Worm (Caenorhabditis elegans) whole organism, L4 larva: ENCODE measurements around the gene C03B1.9.

Source experiments
- F26F4.8 ChIP-seq: fragments of 200-800 bp; sonication (Bioruptor generic); conservative IDR thresholded peaks from 2 replicates; pipeline ENCODE4 v1.3.6; 2022; ENCODE audit warnings: missing genetic modification characterization, missing compliant biosample characterization
- F49E8.2 ChIP-seq: sonication (generic microtip); optimal IDR thresholded peaks from 2 replicates; lab custom pipeline; 2016; ENCODE audit warnings: missing compliant biosample characterization, mild to moderate bottlenecking, missing genetic modification characterization, borderline replicate concordance
- T26A8.4 ChIP-seq: fragments of 200-800 bp; sonication (Bioruptor generic); IDR thresholded peaks from 2 replicates; pipeline ENCODE4 v1.3.6; 2022; ENCODE audit warnings: missing genetic modification characterization, missing compliant biosample characterization
- Y105C5A.15 ChIP-seq: fragments of 200-800 bp; sonication (Bioruptor generic); IDR thresholded peaks from 2 replicates; pipeline ENCODE4 v1.3.6; 2022; ENCODE audit warnings: missing genetic modification characterization, missing compliant biosample characterization
- Y48G9A.11 ChIP-seq: fragments of 200-800 bp; sonication (Bioruptor generic); IDR thresholded peaks from 2 replicates; pipeline ENCODE4 v1.3.6; 2022; ENCODE audit warnings: missing genetic modification reagents, missing genetic modification characterization, missing compliant biosample characterization
- ZK337.2 ChIP-seq: fragments of 200-800 bp; sonication (Bioruptor generic); IDR thresholded peaks from 2 replicates; pipeline ENCODE4 v1.3.6; 2022; ENCODE audit warnings: missing genetic modification reagents, missing genetic modification characterization, missing compliant biosample characterization
- aha-1 ChIP-seq: fragments of 150-350 bp; peaks from one replicate; lab custom pipeline; 2014; ENCODE audit warnings: missing biosample characterization, missing genetic modification characterization
- aly-2 ChIP-seq: sonication (generic microtip); optimal IDR thresholded peaks from 2 replicates; lab custom pipeline; 2018; ENCODE audit warnings: missing biosample characterization, missing genetic modification characterization
- ces-1 ChIP-seq: fragments of 150-350 bp; sonication (generic microtip); optimal IDR thresholded peaks from 4 replicates; lab custom pipeline; 2014; ENCODE audit warnings: missing biosample characterization, missing genetic modification reagents, missing genetic modification characterization
- ctbp-1 ChIP-seq: fragments of 200-800 bp; sonication (Bioruptor generic); IDR thresholded peaks from 2 replicates; pipeline ENCODE4 v1.3.6; 2022; ENCODE audit warnings: missing genetic modification reagents, missing genetic modification characterization, missing compliant biosample characterization
- daf-16 ChIP-seq, 3 experiments: sonication (generic microtip); optimal IDR thresholded peaks; 2 replicates each; lab custom pipeline; 2016 to 2017; ENCODE audit warnings: missing genetic modification characterization in 3 of 3, missing genetic modification reagents in 3 of 3, mild to moderate bottlenecking in 2 of 3, missing compliant biosample characterization in 2 of 3, missing biosample characterization in 1 of 3, moderate library complexity in 1 of 3
- daf-19 ChIP-seq: fragments of 200-800 bp; sonication (Bioruptor generic); conservative IDR thresholded peaks from 2 replicates; pipeline ENCODE4 v1.3.6; 2022; ENCODE audit warnings: missing genetic modification characterization, missing compliant biosample characterization
- dmd-6 ChIP-seq: fragments of 200-800 bp; sonication (Bioruptor generic); IDR thresholded peaks from 2 replicates; pipeline ENCODE4 v1.3.6; 2022; ENCODE audit warnings: missing genetic modification reagents, missing genetic modification characterization, missing compliant biosample characterization
- dmd-8 ChIP-seq: fragments of 200-800 bp; sonication (Bioruptor generic); IDR thresholded peaks from 2 replicates; pipeline ENCODE4 v1.3.6; 2022; ENCODE audit warnings: missing genetic modification characterization, missing compliant biosample characterization
- duxl-1 ChIP-seq: sonication (generic microtip); optimal IDR thresholded peaks from 2 replicates; lab custom pipeline; 2016; ENCODE audit warnings: mild to moderate bottlenecking, missing genetic modification characterization, moderate library complexity, missing compliant biosample characterization; ENCODE audit not compliant: poor library complexity
- dve-1 ChIP-seq: sonication (generic microtip); optimal IDR thresholded peaks from 2 replicates; lab custom pipeline; 2017; ENCODE audit warnings: antibody characterized with exemption, mild to moderate bottlenecking, missing genetic modification characterization, missing compliant biosample characterization; ENCODE audit not compliant: insufficient read depth
- egl-43 ChIP-seq: fragments of 200-800 bp; sonication (Bioruptor generic); IDR thresholded peaks from 2 replicates; pipeline ENCODE4 v1.3.6; 2022; ENCODE audit warnings: missing genetic modification reagents, missing genetic modification characterization, missing compliant biosample characterization
- fos-1 ChIP-seq: fragments of 150-350 bp; optimal IDR thresholded peaks from 2 replicates; lab custom pipeline; 2014; ENCODE audit warnings: missing biosample characterization, missing genetic modification characterization
- hlh-11 ChIP-seq: fragments of 200-800 bp; sonication (Bioruptor generic); optimal IDR thresholded peaks from 2 replicates; lab custom pipeline; 2018; ENCODE audit warnings: mild to moderate bottlenecking, missing genetic modification characterization, missing compliant biosample characterization
- jun-1 ChIP-seq: fragments of 150-350 bp; optimal IDR thresholded peaks from 2 replicates; lab custom pipeline; 2014; ENCODE audit warnings: missing biosample characterization, missing genetic modification reagents, missing genetic modification characterization
- lin-29 ChIP-seq: fragments of 200-800 bp; sonication (Bioruptor generic); IDR thresholded peaks from 2 replicates; pipeline ENCODE4 v1.3.6; 2022; ENCODE audit warnings: missing genetic modification reagents, missing genetic modification characterization, missing compliant biosample characterization
- lsy-2 ChIP-seq, 2 experiments: fragments of 150-350 bp in 1 of 2; sonication (generic microtip) in 1 of 2; optimal IDR thresholded peaks; 2 replicates each; lab custom pipeline; 2014 to 2017; ENCODE audit warnings: missing biosample characterization in 2 of 2, missing genetic modification characterization in 2 of 2
- mdt-29 ChIP-seq: fragments of 200-800 bp; sonication (Bioruptor generic); IDR thresholded peaks from 2 replicates; pipeline ENCODE4 v1.3.6; 2022; ENCODE audit warnings: missing genetic modification reagents, missing genetic modification characterization, missing compliant biosample characterization
- mes-2 ChIP-seq: sonication (generic microtip); optimal IDR thresholded peaks from 2 replicates; lab custom pipeline; 2016; ENCODE audit warnings: missing genotype, mild to moderate bottlenecking, missing genetic modification characterization, missing compliant biosample characterization; ENCODE audit not compliant: poor library complexity, severe bottlenecking
- mxl-3 ChIP-seq: fragments of 200-800 bp; sonication (Bioruptor generic); optimal IDR thresholded peaks from 2 replicates; lab custom pipeline; 2018; ENCODE audit warnings: mild to moderate bottlenecking, missing genetic modification characterization, missing compliant biosample characterization
- nhr-10 ChIP-seq: fragments of 150-350 bp; optimal IDR thresholded peaks from 2 replicates; lab custom pipeline; 2014; ENCODE audit warnings: missing biosample characterization, missing genetic modification characterization
- nhr-102 ChIP-seq: sonication (generic microtip); optimal IDR thresholded peaks from 2 replicates; lab custom pipeline; 2016; ENCODE audit warnings: mild to moderate bottlenecking, missing genetic modification characterization, moderate library complexity, missing compliant biosample characterization
- nhr-25 ChIP-seq: sonication (generic microtip); optimal IDR thresholded peaks from 2 replicates; lab custom pipeline; 2017; ENCODE audit warnings: missing genetic modification characterization, mild to moderate bottlenecking, missing compliant biosample characterization, antibody characterized with exemption, moderate library complexity, borderline replicate concordance; ENCODE audit not compliant: insufficient read depth
- nhr-28 ChIP-seq: fragments of 150-350 bp; optimal IDR thresholded peaks from 2 replicates; lab custom pipeline; 2014; ENCODE audit warnings: missing biosample characterization, missing genetic modification characterization
- nhr-41 ChIP-seq: fragments of 200-800 bp; sonication (Bioruptor generic); IDR thresholded peaks from 2 replicates; pipeline ENCODE4 v1.3.6; 2022; ENCODE audit warnings: missing genetic modification reagents, missing genetic modification characterization, missing compliant biosample characterization
- nhr-48 ChIP-seq: sonication (generic microtip); optimal IDR thresholded peaks from 2 replicates; lab custom pipeline; 2016; ENCODE audit warnings: mild to moderate bottlenecking, missing genetic modification characterization, missing compliant biosample characterization
- nhr-6 ChIP-seq: fragments of 150-350 bp; optimal IDR thresholded peaks from 2 replicates; lab custom pipeline; 2014; ENCODE audit warnings: missing biosample characterization, missing genetic modification characterization
- pha-4 ChIP-seq, 2 experiments: fragments of 150-350 bp in 1 of 2; fragments of 200-800 bp in 1 of 2; sonication (Bioruptor generic) in 1 of 2; IDR thresholded peaks in 1 of 2; optimal IDR thresholded peaks in 1 of 2; 2 replicates each; pipeline versions ENCODE4 v1.3.6 to Lab custom; 2014 to 2022; ENCODE audit warnings: missing genetic modification characterization in 2 of 2, missing genetic modification reagents in 2 of 2, missing biosample characterization in 1 of 2, missing compliant biosample characterization in 1 of 2
- php-3 ChIP-seq: fragments of 200-800 bp; sonication (Bioruptor generic); IDR thresholded peaks from 2 replicates; pipeline ENCODE4 v1.3.6; 2022; ENCODE audit warnings: missing genetic modification reagents, missing genetic modification characterization, missing compliant biosample characterization
- pqm-1 ChIP-seq: sonication (generic microtip); optimal IDR thresholded peaks from 2 replicates; lab custom pipeline; 2017; ENCODE audit warnings: missing biosample characterization, missing genetic modification characterization
- set-16 ChIP-seq: fragments of 200-800 bp; sonication (Bioruptor generic); IDR thresholded peaks from 2 replicates; pipeline ENCODE4 v1.3.6; 2022; ENCODE audit warnings: missing genetic modification reagents, missing genetic modification characterization, missing compliant biosample characterization
- snpc-1.2 ChIP-seq: fragments of 200-800 bp; sonication (Bioruptor generic); IDR thresholded peaks from 2 replicates; pipeline ENCODE4 v1.3.6; 2022; ENCODE audit warnings: missing genetic modification reagents, missing genetic modification characterization, missing compliant biosample characterization
- spr-1 ChIP-seq: sonication (generic microtip); optimal IDR thresholded peaks from 2 replicates; lab custom pipeline; 2016; ENCODE audit warnings: mild to moderate bottlenecking, missing genetic modification characterization, missing compliant biosample characterization
- unc-130 ChIP-seq: sonication (generic microtip); optimal IDR thresholded peaks from 2 replicates; lab custom pipeline; 2016; ENCODE audit warnings: missing genetic modification reagents, missing genetic modification characterization, missing compliant biosample characterization
- unc-62 ChIP-seq, 3 experiments: fragments of 150-350 bp in 1 of 3; sonication (generic microtip); optimal IDR thresholded peaks in 2 of 3; peaks in 1 of 3; 1 replicate in 1 of 3; 2 replicates in 2 of 3; lab custom pipeline; 2014 to 2017; ENCODE audit warnings: missing biosample characterization in 3 of 3, missing genetic modification characterization in 3 of 3, missing genetic modification reagents in 3 of 3, missing genotype in 1 of 3
- zag-1 ChIP-seq: fragments of 150-350 bp; optimal IDR thresholded peaks from 2 replicates; lab custom pipeline; 2014; ENCODE audit warnings: missing biosample characterization, missing genetic modification characterization
- zip-11 ChIP-seq: fragments of 200-800 bp; sonication (Bioruptor generic); IDR thresholded peaks from 2 replicates; pipeline ENCODE4 v1.3.6; 2022; ENCODE audit warnings: missing genetic modification characterization, missing compliant biosample characterization
- ztf-11 ChIP-seq: fragments of 150-350 bp; optimal IDR thresholded peaks from 2 replicates; lab custom pipeline; 2014; ENCODE audit warnings: missing biosample characterization, missing genetic modification characterization

The C03B1.9 gene

ce11 chrX:6350016-6350415, 3.1 kb upstream of the C03B1.9 start, which contains the start of gene C03B1.6:
Gene C03B1.6, plus strand, starts transcription at chrX:6350316.
- TF ChIP-seq F49E8.2 (tag; lab: Kevin White, UChicago): no peak
- no peak for TF ChIP-seq lin-29
- no peak for TF ChIP-seq mdt-29
- no peak for TF ChIP-seq fos-1 (tag; lab: Kevin White, UChicago)
- TF ChIP-seq egl-43 (GFP tag; lab: Robert Waterston, UW): no peak
- TF ChIP-seq daf-19: no peak
- TF ChIP-seq nhr-25 (tag; lab: Kevin White, UChicago): no peak
- no peak for TF ChIP-seq zag-1
- TF ChIP-seq pha-4 (GFP tag; IDR thresholded peaks at IDR 0.05; lab: Robert Waterston, UW): no peak
- TF ChIP-seq pha-4 (tag; optimal IDR thresholded peaks at IDR 0.05; lab: Kevin White, UChicago): no peak
- TF ChIP-seq ztf-11 (tag; lab: Kevin White, UChicago): no peak
- TF ChIP-seq nhr-41: no peak
- TF ChIP-seq ZK337.2 (GFP tag; lab: Robert Waterston, UW): no peak
- TF ChIP-seq nhr-28 (tag; lab: Kevin White, UChicago): no peak
- TF ChIP-seq unc-130 (GFP tag; lab: Kevin White, UChicago): no peak
- TF ChIP-seq Y48G9A.11 (GFP tag; lab: Robert Waterston, UW): no peak
- no peak for TF ChIP-seq snpc-1.2 (GFP tag; lab: Robert Waterston, UW)

- TF ChIP-seq jun-1 (tag; lab: Kevin White, UChicago) (no peak), unc-62 (GFP tag; optimal IDR thresholded peaks at IDR 0.05 in 1 of 2; lab: Kevin White, UChicago) (peak in 1 of 2 experiments; percentile 90), unc-62 (tag; optimal IDR thresholded peaks at IDR 0.05; lab: Kevin White, UChicago) (no peak)
Observed at ce11 chrX:6345785-6346184, 1.1 kb downstream of the C03B1.9 start.

ce11 chrX:6341513-6341912, 5.4 kb downstream of the C03B1.9 start, which contains the start of gene C03B1.7:
Gene C03B1.7, plus strand, starts transcription at chrX:6341813.
- no peak for TF ChIP-seq spr-1
- TF ChIP-seq zip-11 (GFP tag; lab: Robert Waterston, UW): no peak
- TF ChIP-seq hlh-11 (tag; lab: Kevin White, UChicago): no peak
- TF ChIP-seq ces-1 (GFP tag; lab: Kevin White, UChicago): no peak
- no peak for TF ChIP-seq F26F4.8
- TF ChIP-seq Y105C5A.15: no peak
- no peak for TF ChIP-seq mdt-29
- TF ChIP-seq ztf-11 (tag; lab: Kevin White, UChicago): no peak
- no peak for TF ChIP-seq ZK337.2 (GFP tag; lab: Robert Waterston, UW)
- TF ChIP-seq nhr-25 (tag; lab: Kevin White, UChicago): no peak
- no peak for TF ChIP-seq Y48G9A.11 (GFP tag; lab: Robert Waterston, UW)
- TF ChIP-seq pha-4 (GFP tag; IDR thresholded peaks at IDR 0.05; lab: Robert Waterston, UW): no peak
- TF ChIP-seq pha-4 (tag; optimal IDR thresholded peaks at IDR 0.05; lab: Kevin White, UChicago): no peak
- TF ChIP-seq nhr-6 (tag; lab: Kevin White, UChicago): no peak
- no peak for TF ChIP-seq ctbp-1 (GFP tag; lab: Robert Waterston, UW)

- TF ChIP-seq dve-1 (tag; lab: Kevin White, UChicago) (peak; percentile 96), php-3 (GFP tag; lab: Robert Waterston, UW) (peak; percentile 85), pqm-1 (tag; lab: Kevin White, UChicago) (peak; percentile 98), nhr-48 (peak; percentile 20), dmd-8 (GFP tag; lab: Robert Waterston, UW) (no peak), mdt-29 (0 out of 2 replicates have a peak, but pooled peaks have one; percentile 37), nhr-10 (tag; lab: Kevin White, UChicago) (peak; percentile 33), lsy-2 (tag; optimal IDR thresholded peaks at IDR 0.05; lab: Kevin White, UChicago) (no peak), mes-2 (tag; lab: Kevin White, UChicago) (peak; percentile 39), hlh-11 (tag; lab: Kevin White, UChicago) (peak; percentile 87), aha-1 (peak; percentile 83), daf-16 (GFP tag; optimal IDR thresholded peaks at IDR 0.05; lab: Kevin White, UChicago) (peak in 1 of 2 experiments; percentile 29), daf-16 (tag; optimal IDR thresholded peaks at IDR 0.05; lab: Kevin White, UChicago) (peak; percentile 94), duxl-1 (tag; lab: Kevin White, UChicago) (no peak), dmd-6 (peak; percentile 86), nhr-102 (tag; lab: Kevin White, UChicago) (peak; percentile 43), nhr-28 (tag; lab: Kevin White, UChicago) (peak; percentile 98), aly-2 (tag; lab: Kevin White, UChicago) (no peak), T26A8.4 (GFP tag; lab: Robert Waterston, UW) (peak; percentile 54; the same call in 1 of the 2 replicates), set-16 (no peak), mxl-3 (GFP tag; lab: Kevin White, UChicago) (peak; percentile 6)
Observed at ce11 chrX:6338446-6338845, 8.5 kb downstream of the C03B1.9 start.
